Worm (Caenorhabditis elegans) whole organism, young adult: ENCODE measurements around the gene W10G11.3.
A peak's percentile ranks its signal among the peaks of the same experiment; 100 is the strongest.

Source experiments
- B0261.1 ChIP-seq: sonication (generic microtip); optimal IDR thresholded peaks from 2 replicates; lab custom pipeline; 2016; ENCODE audit warnings: mild to moderate bottlenecking, missing genetic modification characterization, moderate library complexity, missing compliant biosample characterization
- B0336.3 ChIP-seq: fragments of 200-800 bp; sonication (Bioruptor generic); IDR thresholded peaks from 2 replicates; pipeline ENCODE4 v1.3.6; 2022; ENCODE audit warnings: missing genetic modification characterization, missing compliant biosample characterization
- F10E7.11 ChIP-seq: sonication (generic microtip); optimal IDR thresholded peaks from 2 replicates; lab custom pipeline; 2017; ENCODE audit warnings: mild to moderate bottlenecking, missing genetic modification characterization, moderate library complexity, missing compliant biosample characterization
- F22D6.2 ChIP-seq: sonication (generic microtip); optimal IDR thresholded peaks from 2 replicates; lab custom pipeline; 2016; ENCODE audit warnings: mild to moderate bottlenecking, missing genetic modification characterization, missing compliant biosample characterization
- F39B2.1 ChIP-seq: fragments of 200-800 bp; sonication (Bioruptor generic); IDR thresholded peaks from 2 replicates; pipeline ENCODE4 v1.3.6; 2022; ENCODE audit warnings: missing genetic modification reagents, missing genetic modification characterization, missing compliant biosample characterization
- Y67H2A.10 ChIP-seq: fragments of 200-800 bp; sonication (Bioruptor generic); conservative IDR thresholded peaks from 2 replicates; pipeline ENCODE4 v1.3.6; 2022; ENCODE audit warnings: missing genetic modification reagents, missing genetic modification characterization, missing compliant biosample characterization
- atf-7 ChIP-seq: sonication (generic microtip); optimal IDR thresholded peaks from 2 replicates; lab custom pipeline; 2017; ENCODE audit warnings: mild to moderate bottlenecking, missing genetic modification characterization, missing compliant biosample characterization
- athp-1 ChIP-seq: sonication (generic microtip); optimal IDR thresholded peaks from 2 replicates; lab custom pipeline; 2017; ENCODE audit warnings: mild to moderate bottlenecking, missing genetic modification characterization, missing compliant biosample characterization
- attf-6 ChIP-seq: fragments of 200-800 bp; sonication (Bioruptor generic); IDR thresholded peaks from 2 replicates; pipeline ENCODE4 v1.3.6; 2022; ENCODE audit warnings: missing genetic modification reagents, missing genetic modification characterization, missing compliant biosample characterization
- cebp-1 ChIP-seq, 2 experiments: fragments of 200-800 bp in 1 of 2; sonication (Bioruptor generic) in 1 of 2; sonication (generic microtip) in 1 of 2; IDR thresholded peaks in 1 of 2; optimal IDR thresholded peaks in 1 of 2; 2 replicates each; pipeline versions ENCODE4 v1.3.6 to Lab custom; 2017 to 2022; ENCODE audit warnings: missing compliant biosample characterization in 2 of 2, missing genetic modification characterization in 2 of 2, mild to moderate bottlenecking in 1 of 2, missing genetic modification reagents in 1 of 2, moderate library complexity in 1 of 2
- ceh-91 ChIP-seq: fragments of 200-800 bp; sonication (Bioruptor generic); IDR thresholded peaks from 2 replicates; pipeline ENCODE4 v1.3.6; 2022; ENCODE audit warnings: missing genetic modification reagents, missing genetic modification characterization, missing compliant biosample characterization
- dox-1 ChIP-seq: fragments of 200-800 bp; sonication (Bioruptor generic); IDR thresholded peaks from 2 replicates; pipeline ENCODE4 v1.3.6; 2022; ENCODE audit warnings: missing genetic modification reagents, missing genetic modification characterization, missing compliant biosample characterization
- fkh-3 ChIP-seq: sonication (generic microtip); optimal IDR thresholded peaks from 2 replicates; lab custom pipeline; 2016; ENCODE audit warnings: mild to moderate bottlenecking, missing genetic modification characterization, missing compliant biosample characterization
- hmg-1.2 ChIP-seq: fragments of 200-800 bp; sonication (Bioruptor generic); IDR thresholded peaks from 2 replicates; pipeline ENCODE4 v1.3.6; 2022; ENCODE audit warnings: missing genetic modification reagents, missing genetic modification characterization, missing compliant biosample characterization
- let-607 ChIP-seq, 2 experiments: fragments of 200-800 bp in 1 of 2; sonication (Bioruptor generic) in 1 of 2; sonication (generic microtip) in 1 of 2; optimal IDR thresholded peaks; 2 replicates each; lab custom pipeline; 2016 to 2018; ENCODE audit warnings: mild to moderate bottlenecking in 2 of 2, missing compliant biosample characterization in 2 of 2, missing genetic modification characterization in 2 of 2, moderate library complexity in 2 of 2, missing genotype in 1 of 2
- lin-40 ChIP-seq: sonication (generic microtip); optimal IDR thresholded peaks from 2 replicates; lab custom pipeline; 2016; ENCODE audit warnings: missing genetic modification characterization, mild to moderate bottlenecking, missing compliant biosample characterization, missing genotype, missing genetic modification reagents
- lin-54 ChIP-seq: fragments of 200-800 bp; sonication (Bioruptor generic); optimal IDR thresholded peaks from 2 replicates; lab custom pipeline; 2018; ENCODE audit warnings: mild to moderate bottlenecking, missing genetic modification characterization, missing compliant biosample characterization
- lsl-1 ChIP-seq: fragments of 200-800 bp; sonication (Bioruptor generic); optimal IDR thresholded peaks from 2 replicates; lab custom pipeline; 2018; ENCODE audit warnings: mild to moderate bottlenecking, missing genetic modification characterization, moderate library complexity, missing compliant biosample characterization
- mcd-1 ChIP-seq: fragments of 200-800 bp; sonication (Bioruptor generic); IDR thresholded peaks from 2 replicates; pipeline ENCODE4 v1.3.6; 2022; ENCODE audit warnings: missing genetic modification reagents, missing genetic modification characterization, missing compliant biosample characterization
- nfyb-1 ChIP-seq: fragments of 200-800 bp; sonication (Bioruptor generic); IDR thresholded peaks from 2 replicates; pipeline ENCODE4 v1.3.6; 2022; ENCODE audit warnings: missing genetic modification reagents, missing genetic modification characterization, missing compliant biosample characterization
- nhr-120 ChIP-seq: fragments of 200-800 bp; sonication (Bioruptor generic); IDR thresholded peaks from 2 replicates; pipeline ENCODE4 v1.3.6; 2022; ENCODE audit warnings: missing genetic modification characterization, missing compliant biosample characterization
- nhr-80 ChIP-seq: sonication (generic microtip); optimal IDR thresholded peaks from 2 replicates; lab custom pipeline; 2016; ENCODE audit warnings: missing genetic modification characterization, missing compliant biosample characterization
- pbrm-1 ChIP-seq: fragments of 200-800 bp; sonication (Bioruptor generic); IDR thresholded peaks from 2 replicates; pipeline ENCODE4 v1.3.6; 2022; ENCODE audit warnings: missing genetic modification reagents, missing genetic modification characterization, missing compliant biosample characterization
- rec-8 ChIP-seq, 2 experiments: sonication (generic microtip); optimal IDR thresholded peaks; 2 replicates each; lab custom pipeline; 2016; ENCODE audit warnings: mild to moderate bottlenecking in 2 of 2, missing genetic modification characterization in 2 of 2, missing genetic modification reagents in 2 of 2, missing genotype in 2 of 2, missing biosample characterization in 1 of 2, missing compliant biosample characterization in 1 of 2, moderate library complexity in 1 of 2
- rpc-1 ChIP-seq, 2 experiments: fragments of 150-350 bp in 1 of 2; sonication (generic microtip) in 1 of 2; optimal IDR thresholded peaks; 2 replicates each; lab custom pipeline; 2014 to 2018; ENCODE audit warnings: missing biosample characterization in 1 of 2, missing genetic modification characterization in 1 of 2, missing genetic modification reagents in 1 of 2, missing genotype in 1 of 2
- snpc-1.1 ChIP-seq: sonication (generic microtip); optimal IDR thresholded peaks from 2 replicates; lab custom pipeline; 2017; ENCODE audit warnings: missing genetic modification characterization, mild to moderate bottlenecking, missing compliant biosample characterization, antibody characterized with exemption, moderate library complexity, missing genotype, missing genetic modification reagents; ENCODE audit not compliant: insufficient read depth
- sptf-2 ChIP-seq: fragments of 200-800 bp; sonication (Bioruptor generic); optimal IDR thresholded peaks from 2 replicates; lab custom pipeline; 2018; ENCODE audit warnings: mild to moderate bottlenecking, missing genetic modification characterization, missing compliant biosample characterization
- tbp1 ChIP-seq: fragments of 200-800 bp; sonication (Bioruptor generic); optimal IDR thresholded peaks from 2 replicates; lab custom pipeline; 2018; ENCODE audit warnings: mild to moderate bottlenecking, missing genetic modification characterization, missing compliant biosample characterization
- tlf-1 ChIP-seq: fragments of 200-800 bp; sonication (Bioruptor generic); optimal IDR thresholded peaks from 2 replicates; lab custom pipeline; 2018; ENCODE audit warnings: mild to moderate bottlenecking, missing genetic modification characterization, missing compliant biosample characterization
- unc-130 ChIP-seq: sonication (generic microtip); optimal IDR thresholded peaks from 2 replicates; lab custom pipeline; 2016; ENCODE audit warnings: missing genetic modification reagents, missing genetic modification characterization, missing compliant biosample characterization
- xnd-1 ChIP-seq: sonication (generic microtip); optimal IDR thresholded peaks from 2 replicates; lab custom pipeline; 2016; ENCODE audit warnings: missing genotype, missing genetic modification reagents, missing genetic modification characterization, missing compliant biosample characterization
- ztf-18 ChIP-seq: sonication (generic microtip); optimal IDR thresholded peaks from 2 replicates; lab custom pipeline; 2016; ENCODE audit warnings: missing genotype, mild to moderate bottlenecking, missing genetic modification characterization, missing compliant biosample characterization
- ztf-25 ChIP-seq: fragments of 200-800 bp; sonication (Bioruptor generic); IDR thresholded peaks from 2 replicates; pipeline ENCODE4 v1.3.6; 2022; ENCODE audit warnings: missing genetic modification reagents, missing genetic modification characterization, missing compliant biosample characterization
- ztf-3 ChIP-seq: fragments of 200-800 bp; sonication (Bioruptor generic); optimal IDR thresholded peaks from 2 replicates; lab custom pipeline; 2018; ENCODE audit warnings: mild to moderate bottlenecking, missing genetic modification characterization, missing compliant biosample characterization
- ztf-6 ChIP-seq: fragments of 200-800 bp; sonication (Bioruptor generic); IDR thresholded peaks from 2 replicates; pipeline ENCODE4 v1.3.6; 2022; ENCODE audit warnings: missing genetic modification reagents, missing genetic modification characterization, missing compliant biosample characterization

Gene W10G11.3

DNA sequence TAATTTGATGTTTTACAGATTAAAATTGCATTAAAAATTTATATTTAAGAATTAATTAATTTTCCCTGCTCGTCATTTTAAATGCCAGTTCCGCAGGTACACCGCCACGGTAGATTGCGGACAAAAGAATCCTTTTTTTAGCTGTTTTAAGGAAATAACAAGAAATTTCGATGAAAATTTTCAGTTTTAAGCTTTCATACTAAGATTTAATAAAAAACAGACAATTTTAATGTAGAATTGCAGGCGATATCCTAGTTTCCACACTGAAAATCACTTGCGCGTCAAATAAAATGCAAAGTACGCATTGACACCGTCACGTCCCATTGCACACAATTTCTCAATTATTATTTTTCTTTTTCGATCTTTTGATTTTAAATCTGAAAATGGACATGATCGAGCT lies 8.9 kb downstream of the W10G11.3 start, which contains the start of gene dnc-3 (continued):
- TF ChIP-seq snpc-1.1 (tag; lab: Kevin White, UChicago) (no peak), fkh-3 (tag; lab: Kevin White, UChicago) (no peak), unc-130 (no peak), lin-54 (GFP tag; lab: Kevin White, UChicago) (peak; percentile 42), ztf-18 (tag; lab: Kevin White, UChicago) (no peak), dox-1 (GFP tag; lab: Robert Waterston, UW) (0 out of 2 replicates have a peak, but pooled peaks have one; percentile 9), pbrm-1 (GFP tag; lab: Robert Waterston, UW) (0 out of 2 replicates have a peak, but pooled peaks have one; percentile 22), B0261.1 (tag; lab: Kevin White, UChicago) (peak; percentile 20), mcd-1 (GFP tag; lab: Robert Waterston, UW) (peak; percentile 61), ztf-25 (GFP tag; lab: Robert Waterston, UW) (no peak), lsl-1 (GFP tag; lab: Kevin White, UChicago) (peak; percentile 61), ztf-3 (GFP tag; lab: Kevin White, UChicago) (no peak), tbp1 (GFP tag; lab: Kevin White, UChicago) (peak; percentile 20), rpc-1 (optimal IDR thresholded peaks at IDR 0.05; lab: Kevin White, UChicago) (no peak), rpc-1 (tag; optimal IDR thresholded peaks at IDR 0.05; lab: Kevin White, UChicago) (no peak), rec-8 (tag; optimal IDR thresholded peaks at IDR 0.05; lab: Kevin White, UChicago) (no peak), F39B2.1 (GFP tag; lab: Robert Waterston, UW) (no peak), xnd-1 (tag; lab: Kevin White, UChicago) (peak; percentile 66), cebp-1 (GFP tag; IDR thresholded peaks at IDR 0.05; lab: Robert Waterston, UW) (0 out of 2 replicates have a peak, but pooled peaks have one; percentile 20), cebp-1 (tag; optimal IDR thresholded peaks at IDR 0.05; lab: Kevin White, UChicago) (peak; percentile 79), let-607 (tag; optimal IDR thresholded peaks at IDR 0.05; lab: Kevin White, UChicago) (peak in 1 of 2 experiments; percentile 61), Y67H2A.10 (GFP tag; lab: Robert Waterston, UW) (no peak), B0336.3 (GFP tag; lab: Robert Waterston, UW) (peak; percentile 64; the same call in 1 of the 2 replicates), ceh-91 (peak; percentile 62; the same call in 1 of the 2 replicates), sptf-2 (GFP tag; lab: Kevin White, UChicago) (no peak), hmg-1.2 (GFP tag; lab: Robert Waterston, UW) (peak; percentile 23; the same call in 1 of the 2 replicates), athp-1 (no peak), lin-40 (tag; lab: Kevin White, UChicago) (peak; percentile 78), tlf-1 (GFP tag; lab: Kevin White, UChicago) (no peak), atf-7 (no peak)

DNA sequence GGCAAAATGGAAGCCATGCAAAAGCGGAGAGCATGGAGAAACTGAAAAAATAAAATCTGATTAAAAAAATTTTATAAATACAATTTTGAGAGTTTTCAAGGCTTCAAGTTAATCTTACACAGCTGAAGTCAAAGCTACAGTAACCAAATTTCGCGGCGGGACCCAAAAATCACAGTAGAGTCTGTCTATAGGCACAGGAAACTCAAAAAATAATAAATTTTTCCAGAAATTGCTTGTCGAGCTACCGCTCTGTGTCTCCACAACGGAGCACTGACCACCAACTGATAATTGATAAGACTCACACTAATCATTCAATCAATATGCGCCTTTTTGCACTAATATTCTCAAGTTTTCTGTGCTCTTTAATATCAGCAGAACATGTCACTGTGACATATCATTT lies 12.0 kb downstream of the W10G11.3 start, which contains the start of gene W10G11.19:
Gene W10G11.19 (plus strand): TSS at position 301 of the 400 bp plus-strand sequence.
- no peak for TF ChIP-seq attf-6
- no peak for TF ChIP-seq nfyb-1 (GFP tag; lab: Robert Waterston, UW)
- TF ChIP-seq nhr-80 (tag; lab: Kevin White, UChicago): peak; percentile 59
- no peak for TF ChIP-seq F10E7.11 (tag; lab: Kevin White, UChicago)
- TF ChIP-seq F22D6.2 (tag; lab: Kevin White, UChicago): no peak
- TF ChIP-seq nhr-120 (GFP tag; lab: Robert Waterston, UW): no peak
- TF ChIP-seq ztf-6: no peak
